Worm (Caenorhabditis elegans): Measurements from ENCODE around the gene C28A5.1.

The C28A5.1 gene

DNA sequence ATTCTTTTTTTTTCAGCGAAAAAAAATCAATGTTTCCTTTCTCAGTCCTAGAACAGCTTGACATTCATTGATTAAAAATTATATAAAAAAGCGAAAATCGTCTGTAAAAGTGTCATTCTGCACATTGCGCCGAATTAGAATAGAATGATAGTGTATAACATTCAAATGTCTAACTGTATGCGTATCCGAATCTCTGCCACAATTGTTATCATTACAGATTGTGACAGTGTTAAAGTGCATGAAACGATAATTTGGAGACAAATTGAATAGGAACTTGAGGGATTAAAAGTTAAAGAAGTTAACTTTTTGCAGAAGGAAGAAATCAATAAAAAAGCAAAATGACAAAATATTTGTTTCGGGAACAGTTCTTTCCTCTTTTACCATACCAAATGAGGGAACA lies 34.2 kb upstream of the C28A5.1 start:
- TF ChIP-seq elt-2 (tag; optimal IDR thresholded peaks at IDR 0.05) (peak; percentile 52), nfya-1 (tag; optimal IDR thresholded peaks at IDR 0.05) (no peak)

DNA sequence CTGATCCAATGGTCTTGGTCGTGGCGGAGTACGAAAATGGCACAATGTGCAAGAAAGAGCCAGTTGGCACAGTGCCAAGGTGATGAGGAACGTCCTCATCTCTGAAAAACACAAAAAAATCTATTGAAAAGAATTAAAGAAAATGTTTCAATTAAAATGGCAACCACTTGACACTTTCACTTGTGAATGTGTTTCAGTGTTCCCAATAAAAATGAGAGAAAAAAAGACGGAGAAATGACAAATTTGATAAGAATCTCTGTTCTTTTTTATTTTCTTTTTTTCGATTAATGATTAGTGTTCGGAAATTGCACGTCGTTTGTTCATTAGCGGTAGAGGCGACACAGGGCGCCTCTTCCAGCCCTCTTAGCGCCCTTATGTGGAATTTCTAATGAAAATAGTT lies 33.1 kb upstream of the C28A5.1 start, which contains the start of gene ndg-4:
ndg-4 (minus strand) TSS at position 101 of the 400 bp plus-strand sequence.
- TF ChIP-seq lim-6 (tag; optimal IDR thresholded peaks at IDR 0.05) (no peak), sdc-2 (tag; optimal IDR thresholded peaks at IDR 0.05) (no peak), ceh-48 (tag; optimal IDR thresholded peaks at IDR 0.05) (no peak), ceh-24 (tag; optimal IDR thresholded peaks at IDR 0.05) (no peak), T23F11.4 (GFP tag; optimal IDR thresholded peaks at IDR 0.05) (no peak), K02D7.2 (tag; optimal IDR thresholded peaks at IDR 0.05) (no peak), nfya-1 (tag; optimal IDR thresholded peaks at IDR 0.05) (no peak), ama-1 (optimal IDR thresholded peaks at IDR 0.05) (no peak), gmeb-2 (tag; optimal IDR thresholded peaks at IDR 0.05) (no peak), C38D4.7 (GFP tag; optimal IDR thresholded peaks at IDR 0.05) (no peak), fkh-10 (GFP tag; optimal IDR thresholded peaks at IDR 0.05) (no peak), ets-4 (tag; optimal IDR thresholded peaks at IDR 0.05) (no peak), che-1 (tag; optimal IDR thresholded peaks at IDR 0.05) (no peak), K09A11.1 (tag; optimal IDR thresholded peaks at IDR 0.05; ENCODE audit: insufficient read depth) (no peak), elt-2 (tag; optimal IDR thresholded peaks at IDR 0.05) (no peak)

DNA sequence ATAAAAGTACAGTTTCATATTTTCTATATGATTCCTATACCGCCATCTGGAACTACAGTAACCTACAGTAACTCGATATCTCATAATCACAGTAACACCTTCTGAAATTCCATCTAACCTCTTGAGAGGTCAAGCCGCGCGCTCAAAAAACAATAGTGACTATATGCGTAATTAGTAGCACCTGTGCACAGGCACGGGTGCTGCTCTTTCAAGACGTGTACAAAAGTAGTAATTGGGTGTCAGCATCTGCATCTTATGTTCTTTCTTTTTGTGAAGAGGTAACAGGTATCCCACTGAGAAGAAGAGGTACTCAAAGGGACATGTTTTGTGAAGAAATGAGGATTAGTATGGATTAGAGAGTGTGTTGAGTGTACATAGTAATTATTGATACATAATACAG lies 27.2 kb upstream of the C28A5.1 start:
- TF ChIP-seq ref-2 (tag; optimal IDR thresholded peaks at IDR 0.05): peak; percentile 73
- TF ChIP-seq lim-6 (tag; optimal IDR thresholded peaks at IDR 0.05): no peak

DNA sequence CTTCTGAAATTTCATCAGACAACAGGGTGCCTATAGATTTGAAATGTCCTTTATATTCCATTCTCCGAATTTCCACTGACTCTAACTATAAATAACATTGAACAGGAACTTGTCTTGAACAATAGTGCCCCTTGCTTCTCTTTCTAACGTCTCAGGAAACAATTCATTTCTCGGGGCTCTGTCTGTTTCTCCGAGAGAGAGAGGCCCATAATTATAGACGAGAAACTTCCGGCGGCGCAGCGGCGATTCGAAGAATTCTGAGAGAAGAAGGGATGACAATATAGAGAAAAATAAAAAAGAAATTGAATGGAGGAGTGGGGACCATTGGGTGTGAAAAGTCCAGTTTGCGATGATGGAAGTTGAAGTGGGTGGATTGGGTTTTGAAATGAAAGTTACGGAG lies 26.1 kb upstream of the C28A5.1 start:
- TF ChIP-seq lim-6 (tag; optimal IDR thresholded peaks at IDR 0.05): no peak

DNA sequence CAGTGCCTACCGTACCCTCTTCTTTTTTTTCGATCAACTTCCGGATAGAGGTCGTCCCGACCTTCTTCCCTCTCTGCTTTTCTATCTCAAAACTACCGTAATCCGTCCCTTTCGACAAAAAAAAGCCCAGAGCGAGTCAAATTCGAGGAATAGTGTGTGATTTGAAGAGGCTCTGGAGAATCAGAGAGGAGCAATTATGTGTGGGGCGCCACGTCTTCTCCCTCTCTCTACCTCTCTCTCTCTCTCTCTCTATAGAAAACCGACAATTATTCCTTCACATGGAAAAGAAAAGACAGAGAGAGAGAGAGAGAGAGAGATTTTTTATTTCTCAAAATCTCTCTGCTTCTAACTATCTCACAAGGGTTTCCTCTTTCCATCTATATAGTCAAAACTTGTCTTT lies 22.4 kb upstream of the C28A5.1 start:
- TF ChIP-seq ceh-22 (tag; optimal IDR thresholded peaks at IDR 0.05) (no peak), ref-2 (tag; optimal IDR thresholded peaks at IDR 0.05) (peak; percentile 20), F13H6.1 (tag; optimal IDR thresholded peaks at IDR 0.05) (peak; percentile 14), nfya-1 (tag; optimal IDR thresholded peaks at IDR 0.05) (peak; percentile 16)

DNA sequence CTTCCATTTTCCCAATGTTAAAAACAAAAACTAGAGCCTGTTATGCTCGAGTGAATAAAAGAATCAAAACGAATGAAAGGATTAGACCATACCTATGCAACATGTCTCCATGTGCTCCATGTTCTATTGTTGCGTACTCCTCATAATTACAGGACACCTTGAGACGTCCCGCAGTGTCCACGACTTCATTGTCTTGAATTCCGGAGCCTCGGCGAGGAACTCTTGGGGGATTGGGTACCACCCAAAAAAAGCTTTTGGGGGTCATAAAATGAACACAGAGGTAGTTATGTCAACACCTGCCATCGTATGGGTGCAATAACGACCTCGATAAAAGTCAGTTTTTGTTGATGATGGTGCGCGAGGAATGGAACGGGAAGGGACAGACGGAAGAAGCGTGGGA lies 20.8 kb upstream of the C28A5.1 start:
- TF ChIP-seq ref-2 (tag; optimal IDR thresholded peaks at IDR 0.05) (peak; percentile 50), zip-5 (tag; optimal IDR thresholded peaks at IDR 0.05) (no peak)

DNA sequence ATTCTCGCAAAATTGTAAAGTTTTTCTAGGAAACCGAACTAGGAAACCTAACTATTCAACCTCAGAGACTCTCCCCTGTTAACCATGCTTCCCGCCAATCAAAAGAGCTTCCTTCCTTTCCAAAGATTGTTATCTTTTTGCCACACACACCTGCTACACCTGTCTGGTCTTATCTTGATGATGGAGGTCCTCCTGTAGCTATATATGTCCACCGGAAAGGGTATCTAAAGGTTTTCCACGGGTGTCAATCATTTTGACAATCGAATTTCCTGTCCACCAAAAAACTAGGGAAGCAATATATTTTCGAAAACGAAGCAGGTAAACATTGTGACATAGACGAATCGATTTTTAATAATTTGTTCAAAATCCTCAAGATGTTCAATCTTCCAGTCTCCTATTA lies 19.6 kb upstream of the C28A5.1 start:
- TF ChIP-seq mec-3 (tag; optimal IDR thresholded peaks at IDR 0.05; ENCODE audit: borderline replicate concordance) (no peak), elt-2 (tag; optimal IDR thresholded peaks at IDR 0.05) (no peak), K09A11.1 (tag; optimal IDR thresholded peaks at IDR 0.05; ENCODE audit: insufficient read depth) (no peak), tbx-7 (tag; optimal IDR thresholded peaks at IDR 0.05) (no peak), pha-2 (tag; optimal IDR thresholded peaks at IDR 0.05) (no peak), nhr-11 (tag; optimal IDR thresholded peaks at IDR 0.05) (no peak), odd-2 (tag; optimal IDR thresholded peaks at IDR 0.05) (no peak), nfya-1 (tag; optimal IDR thresholded peaks at IDR 0.05) (no peak), ahr-1 (tag; optimal IDR thresholded peaks at IDR 0.05) (no peak), ceh-6 (GFP tag; optimal IDR thresholded peaks at IDR 0.05) (no peak), hlh-30 (tag; optimal IDR thresholded peaks at IDR 0.05; ENCODE audit: insufficient read depth) (no peak), ama-1 (optimal IDR thresholded peaks at IDR 0.05) (no peak), fkh-6 (tag; optimal IDR thresholded peaks at IDR 0.05) (no peak), ceh-14 (tag; optimal IDR thresholded peaks at IDR 0.05) (no peak), syd-9 (tag; optimal IDR thresholded peaks at IDR 0.05) (no peak), fkh-10 (GFP tag; optimal IDR thresholded peaks at IDR 0.05) (no peak)
